Fruit fly (Drosophila melanogaster): Measurements from ENCODE around the gene CG11504.
A peak's percentile ranks its signal among the peaks of the same experiment; 100 is the strongest.

CG11504 gene

dm6 chr3R:30039494-30039893 is 41.8 kb downstream of the CG11504 start, which contains the start of the genes janA, Sry-alpha and Sry-beta (continued):
- TF ChIP-seq ftz-f1 (GFP tag; optimal IDR thresholded peaks at IDR 0.05) (no peak), CG10959 (GFP tag; IDR thresholded peaks at IDR 0.05) (no peak), ATbp (GFP tag; optimal IDR thresholded peaks at IDR 0.05) (no peak), phol (tag; optimal IDR thresholded peaks at IDR 0.05) (peak; percentile 49), lilli (GFP tag; optimal IDR thresholded peaks at IDR 0.05) (peak; percentile 56), CG11398 (GFP tag; optimal IDR thresholded peaks at IDR 0.05) (no peak), CG16813 (GFP tag; IDR thresholded peaks at IDR 0.05; ENCODE audit: partially characterized antibody) (peak; percentile 100), CG7963 (GFP tag; IDR thresholded peaks at IDR 0.05; ENCODE audit: partially characterized antibody) (peak; percentile 96), her (GFP tag; optimal IDR thresholded peaks at IDR 0.05) (no peak), p53 (GFP tag; optimal IDR thresholded peaks at IDR 0.05) (no peak), CG30020 (tag; optimal IDR thresholded peaks at IDR 0.05) (peak; percentile 67), stc (GFP tag; IDR thresholded peaks at IDR 0.05) (no peak), Taf1 (GFP tag; IDR thresholded peaks at IDR 0.05) (no peak), Dfd (GFP tag; optimal IDR thresholded peaks at IDR 0.05) (no peak), NFAT (GFP tag; IDR thresholded peaks at IDR 0.05) (no peak), CG17802 (tag; optimal IDR thresholded peaks at IDR 0.05) (no peak), run (tag; optimal IDR thresholded peaks at IDR 0.05) (no peak), tio (GFP tag; optimal IDR thresholded peaks at IDR 0.05) (no peak), Camta (GFP tag; optimal IDR thresholded peaks at IDR 0.05) (no peak), Rx (GFP tag; IDR thresholded peaks at IDR 0.05) (no peak), CG11247 (GFP tag; IDR thresholded peaks at IDR 0.05) (no peak), Vsx1 (GFP tag; optimal IDR thresholded peaks at IDR 0.05) (no peak), CG10654 (GFP tag; optimal IDR thresholded peaks at IDR 0.05) (no peak), pros (GFP tag; optimal IDR thresholded peaks at IDR 0.05) (no peak), chn (GFP tag; optimal IDR thresholded peaks at IDR 0.05) (no peak), lola (GFP tag; optimal IDR thresholded peaks at IDR 0.05) (no peak), ind (GFP tag; optimal IDR thresholded peaks at IDR 0.05) (no peak), CG12744 (GFP tag; optimal IDR thresholded peaks at IDR 0.05) (no peak), pb (GFP tag; optimal IDR thresholded peaks at IDR 0.05) (no peak), Kr (GFP tag; optimal IDR thresholded peaks at IDR 0.05) (no peak), MBD-R2 (GFP tag; IDR thresholded peaks at IDR 0.05) (peak; percentile 93), Myb (GFP tag; optimal IDR thresholded peaks at IDR 0.05) (peak; percentile 29), sim (GFP tag; IDR thresholded peaks at IDR 0.05) (no peak), sna (GFP tag; IDR thresholded peaks at IDR 0.05; ENCODE audit: partially characterized antibody) (peak; percentile 100), CG17568 (GFP tag; optimal IDR thresholded peaks at IDR 0.05) (no peak), chif (GFP tag; optimal IDR thresholded peaks at IDR 0.05) (no peak), pum (GFP tag; optimal IDR thresholded peaks at IDR 0.05) (no peak), CG17359 (tag; optimal IDR thresholded peaks at IDR 0.05) (no peak), jigr1 (GFP tag; IDR thresholded peaks at IDR 0.05) (no peak), zf30C (GFP tag; optimal IDR thresholded peaks at IDR 0.05) (no peak), CG34224 (GFP tag; IDR thresholded peaks at IDR 0.05; ENCODE audit: partially characterized antibody) (peak; percentile 100), CG6175 (GFP tag; IDR thresholded peaks at IDR 0.05) (no peak), CG8924 (tag; optimal IDR thresholded peaks at IDR 0.05) (peak; percentile 64), dysf (GFP tag; IDR thresholded peaks at IDR 0.05) (no peak), CG5180 (GFP tag; optimal IDR thresholded peaks at IDR 0.05) (no peak), HLH4C (GFP tag; IDR thresholded peaks at IDR 0.05; ENCODE audit: partially characterized antibody) (peak; percentile 99), CG4328 (GFP tag; optimal IDR thresholded peaks at IDR 0.05) (no peak), CG14050 (GFP tag; IDR thresholded peaks at IDR 0.05) (no peak), Hr3 (GFP tag; optimal IDR thresholded peaks at IDR 0.05) (no peak), sob (GFP tag; IDR thresholded peaks at IDR 0.05) (peak; percentile 37; the same call in 1 of the 2 replicates), stwl (tag; optimal IDR thresholded peaks at IDR 0.05) (peak; percentile 77), wor (GFP tag; IDR thresholded peaks at IDR 0.05) (no peak)
